Worm (Caenorhabditis elegans) whole organism, L2 larva: Measurements from ENCODE around the gene H12I13.6.

ENCODE experiments used
- R02D3.7 ChIP-seq: fragments of 150-350 bp; optimal IDR thresholded peaks from 2 replicates; lab custom pipeline; 2014; ENCODE audit warnings: missing biosample characterization, missing genetic modification characterization
- aly-2 ChIP-seq: fragments of 150-350 bp; optimal IDR thresholded peaks from 2 replicates; lab custom pipeline; 2014; ENCODE audit warnings: missing biosample characterization, missing genetic modification characterization
- ceh-82 ChIP-seq: fragments of 150-350 bp; optimal IDR thresholded peaks from 2 replicates; lab custom pipeline; 2014; ENCODE audit warnings: missing biosample characterization, missing genetic modification characterization
- fos-1 ChIP-seq: fragments of 150-350 bp; optimal IDR thresholded peaks from 2 replicates; lab custom pipeline; 2014; ENCODE audit warnings: missing biosample characterization, missing genetic modification characterization
- lsy-2 ChIP-seq, 2 experiments: fragments of 150-350 bp in 1 of 2; sonication (generic microtip) in 1 of 2; optimal IDR thresholded peaks; 2 replicates each; lab custom pipeline; 2014 to 2017; ENCODE audit warnings: missing biosample characterization in 2 of 2, missing genetic modification characterization in 2 of 2
- mbf-1 ChIP-seq: sonication (generic microtip); optimal IDR thresholded peaks from 2 replicates; lab custom pipeline; 2017; ENCODE audit warnings: missing biosample characterization, missing genetic modification characterization
- nhr-11 ChIP-seq: fragments of 150-350 bp; optimal IDR thresholded peaks from 2 replicates; lab custom pipeline; 2014; ENCODE audit warnings: missing biosample characterization, missing genetic modification characterization
- nhr-23 ChIP-seq: fragments of 150-350 bp; optimal IDR thresholded peaks from 2 replicates; lab custom pipeline; 2014; ENCODE audit warnings: missing biosample characterization, missing genetic modification reagents, missing genetic modification characterization
- nhr-6 ChIP-seq: fragments of 150-350 bp; optimal IDR thresholded peaks from 2 replicates; lab custom pipeline; 2014; ENCODE audit warnings: missing biosample characterization, missing genetic modification characterization
- snpc-4 ChIP-seq: fragments of 150-350 bp; optimal IDR thresholded peaks from 2 replicates; lab custom pipeline; 2014; ENCODE audit warnings: missing biosample characterization, missing genetic modification characterization
- unc-39 ChIP-seq: fragments of 150-350 bp; optimal IDR thresholded peaks from 2 replicates; lab custom pipeline; 2014; ENCODE audit warnings: missing biosample characterization, missing genetic modification characterization
- zag-1 ChIP-seq: fragments of 150-350 bp; optimal IDR thresholded peaks from 2 replicates; lab custom pipeline; 2014; ENCODE audit warnings: missing biosample characterization, missing genetic modification characterization

DNA sequence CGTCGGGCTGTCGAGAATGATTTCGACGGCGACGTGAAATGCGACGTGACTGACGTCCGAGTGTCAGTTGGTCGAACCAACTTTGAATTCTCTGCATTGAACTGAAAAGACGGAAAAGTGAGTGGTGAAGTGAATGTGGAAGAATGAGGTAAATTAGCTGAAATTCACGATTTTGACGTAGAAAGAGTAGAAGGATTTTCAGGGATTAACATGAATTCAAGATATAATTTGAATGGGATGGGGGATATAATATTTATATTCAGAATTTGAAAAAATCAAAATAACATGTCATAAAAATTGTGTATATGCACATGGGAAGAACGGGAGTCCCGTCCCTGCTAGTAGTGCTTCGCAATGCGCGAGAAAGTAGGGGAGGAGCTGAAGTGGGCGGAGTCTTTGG is 40.5 kb downstream of the H12I13.6 start, which contains the start of gene C29H12.6:
- no peak for TF ChIP-seq nhr-6 (tag; lab: Kevin White, UChicago)
- TF ChIP-seq lsy-2 (tag; optimal IDR thresholded peaks at IDR 0.05; lab: Kevin White, UChicago), result no peak
- TF ChIP-seq R02D3.7, result no peak
- TF ChIP-seq fos-1 (tag; lab: Kevin White, UChicago), result no peak
- no peak for TF ChIP-seq nhr-11 (tag; lab: Kevin White, UChicago)
- TF ChIP-seq aly-2, result no peak
- TF ChIP-seq snpc-4, result no peak
- no peak for TF ChIP-seq zag-1 (tag; lab: Kevin White, UChicago)
- TF ChIP-seq ceh-82 (tag; lab: Kevin White, UChicago), result no peak
- TF ChIP-seq mbf-1 (tag; lab: Kevin White, UChicago), result no peak
- no peak for TF ChIP-seq nhr-23 (tag; lab: Kevin White, UChicago)
- no peak for TF ChIP-seq unc-39 (tag; lab: Kevin White, UChicago)
